Worm (Caenorhabditis elegans) whole organism, L4 larva: ENCODE results near the gene F28H7.7.

Source experiments
- ama-1 ChIP-seq: fragments of 150-350 bp; optimal IDR thresholded peaks from 2 replicates; lab custom pipeline; 2014; ENCODE audit warnings: inconsistent platforms, mixed read lengths
- daf-16 ChIP-seq, 3 experiments: sonication (generic microtip); optimal IDR thresholded peaks; 2 replicates each; lab custom pipeline; 2016 to 2017; ENCODE audit warnings: missing genetic modification characterization in 3 of 3, missing genetic modification reagents in 3 of 3, mild to moderate bottlenecking in 2 of 3, missing compliant biosample characterization in 2 of 3, missing biosample characterization in 1 of 3, moderate library complexity in 1 of 3
- egl-27 ChIP-seq: sonication (generic microtip); optimal IDR thresholded peaks from 3 replicates; lab custom pipeline; 2017; ENCODE audit warnings: missing biosample characterization, missing genetic modification reagents, missing genetic modification characterization
- nhr-25 ChIP-seq: sonication (generic microtip); optimal IDR thresholded peaks from 2 replicates; lab custom pipeline; 2017; ENCODE audit warnings: missing genetic modification characterization, mild to moderate bottlenecking, missing compliant biosample characterization, antibody characterized with exemption, moderate library complexity, borderline replicate concordance; ENCODE audit not compliant: insufficient read depth
- nhr-6 ChIP-seq: fragments of 150-350 bp; optimal IDR thresholded peaks from 2 replicates; lab custom pipeline; 2014; ENCODE audit warnings: missing biosample characterization, missing genetic modification characterization
- snpc-4 ChIP-seq: fragments of 150-350 bp; optimal IDR thresholded peaks from 2 replicates; lab custom pipeline; 2014; ENCODE audit warnings: missing biosample characterization, missing genetic modification characterization
- ztf-11 ChIP-seq: fragments of 150-350 bp; optimal IDR thresholded peaks from 2 replicates; lab custom pipeline; 2014; ENCODE audit warnings: missing biosample characterization, missing genetic modification characterization

DNA sequence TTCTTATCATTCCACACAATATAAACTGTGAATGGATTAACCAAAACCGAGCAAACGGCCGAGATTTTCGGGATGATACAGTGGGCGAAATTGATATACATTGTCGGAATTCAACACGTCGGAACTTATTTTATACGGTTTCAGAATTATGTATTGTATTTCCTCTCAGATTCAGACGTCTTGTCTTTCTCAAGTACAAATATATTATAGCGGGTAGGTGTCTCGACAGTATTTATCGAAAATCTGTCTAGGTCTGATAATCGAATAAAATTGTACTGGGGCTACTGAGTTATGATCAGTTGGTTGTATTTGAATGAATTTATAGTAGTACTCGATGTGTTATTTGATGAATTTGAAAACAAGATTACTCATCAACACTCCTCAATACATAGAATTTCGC is 10.3 kb downstream of the F28H7.7 start, which contains the start of gene srj-22:
- TF ChIP-seq ztf-11 (tag; lab: Kevin White, UChicago) (no peak), nhr-25 (tag; lab: Kevin White, UChicago) (no peak), nhr-6 (tag; lab: Kevin White, UChicago) (no peak), ama-1 (lab: Kevin White, UChicago) (no peak), egl-27 (no peak), snpc-4 (tag; lab: Kevin White, UChicago) (no peak), daf-16 (GFP tag; optimal IDR thresholded peaks at IDR 0.05; lab: Kevin White, UChicago) (no peak), daf-16 (tag; optimal IDR thresholded peaks at IDR 0.05; lab: Kevin White, UChicago) (no peak)
